Fruit fly (Drosophila melanogaster) whole organism, adult: ENCODE measurements around the gene Mks1.

Source experiments
- CG11617 ChIP-seq: fragments of 200-800 bp; sonication (Bioruptor generic); optimal IDR thresholded peaks from 2 replicates; lab custom pipeline; 2017; ENCODE audit warnings: mild to moderate bottlenecking, missing biosample characterization, missing genetic modification reagents, missing genetic modification characterization
- CG12768 ChIP-seq: fragments of 200-800 bp; sonication (Bioruptor generic); optimal IDR thresholded peaks from 2 replicates; lab custom pipeline; 2017; ENCODE audit warnings: missing biosample characterization, missing genetic modification characterization, mild to moderate bottlenecking, moderate library complexity, missing genetic modification reagents
- CG14711 ChIP-seq: fragments of 200-800 bp; sonication (Bioruptor generic); optimal IDR thresholded peaks from 2 replicates; lab custom pipeline; 2018; ENCODE audit warnings: missing biosample characterization, mild to moderate bottlenecking, missing genetic modification characterization, moderate library complexity
- CG1620 ChIP-seq: fragments of 200-800 bp; sonication (Bioruptor generic); optimal IDR thresholded peaks from 2 replicates; lab custom pipeline; 2016; ENCODE audit warnings: missing biosample characterization, missing genetic modification characterization
- CG33017 ChIP-seq: fragments of 200-800 bp; sonication (Bioruptor generic); optimal IDR thresholded peaks from 2 replicates; lab custom pipeline; 2018; ENCODE audit warnings: missing biosample characterization, mild to moderate bottlenecking, missing genetic modification characterization, moderate library complexity
- CG5204 ChIP-seq: fragments of 200-800 bp; sonication (Bioruptor generic); optimal IDR thresholded peaks from 2 replicates; lab custom pipeline; 2016; ENCODE audit warnings: missing biosample characterization, missing genetic modification characterization
- CG7045 ChIP-seq: fragments of 200-800 bp; sonication (Bioruptor generic); optimal IDR thresholded peaks from 2 replicates; lab custom pipeline; 2017; ENCODE audit warnings: missing biosample characterization, mild to moderate bottlenecking, missing genetic modification characterization
- CG7101 ChIP-seq: fragments of 200-800 bp; sonication (Bioruptor generic); optimal IDR thresholded peaks from 2 replicates; lab custom pipeline; 2018; ENCODE audit warnings: missing biosample characterization, mild to moderate bottlenecking, missing genetic modification characterization, moderate library complexity
- Clk ChIP-seq: fragments of 200-800 bp; sonication (Bioruptor generic); optimal IDR thresholded peaks from 2 replicates; lab custom pipeline; 2017; ENCODE audit warnings: missing biosample characterization, missing genetic modification characterization
- Crg-1 ChIP-seq: fragments of 200-800 bp; sonication (Bioruptor generic); optimal IDR thresholded peaks from 2 replicates; lab custom pipeline; 2016; ENCODE audit warnings: missing biosample characterization, missing genetic modification characterization
- Hr96 ChIP-seq: fragments of 200-800 bp; sonication (Bioruptor generic); optimal IDR thresholded peaks from 2 replicates; lab custom pipeline; 2016; ENCODE audit warnings: missing biosample characterization, missing genetic modification characterization
- Mnt ChIP-seq: fragments of 200-800 bp; sonication (Bioruptor generic); optimal IDR thresholded peaks from 2 replicates; lab custom pipeline; 2016; ENCODE audit warnings: missing biosample characterization, mild to moderate bottlenecking, missing genetic modification characterization
- bab1 ChIP-seq: fragments of 200-800 bp; sonication (Bioruptor generic); optimal IDR thresholded peaks from 3 replicates; lab custom pipeline; 2019; ENCODE audit warnings: missing biosample characterization, mild to moderate bottlenecking, missing genetic modification characterization, moderate library complexity
- cic ChIP-seq: fragments of 200-800 bp; sonication (Bioruptor generic); optimal IDR thresholded peaks from 2 replicates; lab custom pipeline; 2017; ENCODE audit warnings: missing biosample characterization, mild to moderate bottlenecking, missing genetic modification characterization, moderate library complexity
- cnc ChIP-seq, 2 experiments: fragments of >200 bp; optimal IDR thresholded peaks; 2 replicates each; lab custom pipeline; 2017
- kay ChIP-seq: fragments of 200-800 bp; sonication (Bioruptor generic); peaks from one replicate; lab custom pipeline; 2016; ENCODE audit warnings: missing biosample characterization, missing genetic modification characterization, borderline replicate concordance
- ovo ChIP-seq: fragments of 200-800 bp; sonication (Bioruptor generic); optimal IDR thresholded peaks from 2 replicates; lab custom pipeline; 2016; ENCODE audit warnings: missing biosample characterization, missing genetic modification characterization
- pad ChIP-seq: fragments of 200-800 bp; sonication (Bioruptor generic); optimal IDR thresholded peaks from 3 replicates; lab custom pipeline; 2017; ENCODE audit warnings: missing biosample characterization, missing genetic modification characterization, mild to moderate bottlenecking, moderate library complexity, missing genetic modification reagents
- tj ChIP-seq: fragments of 200-800 bp; sonication (Bioruptor generic); optimal IDR thresholded peaks from 3 replicates; lab custom pipeline; 2017; ENCODE audit warnings: missing biosample characterization, mild to moderate bottlenecking, missing genetic modification characterization, moderate library complexity
- toe ChIP-seq: fragments of 200-800 bp; sonication (Bioruptor generic); optimal IDR thresholded peaks from 2 replicates; lab custom pipeline; 2016; ENCODE audit warnings: missing biosample characterization, missing genetic modification characterization

Gene Mks1

dm6 chrX:12498101-12498500, 1.7 kb upstream of the Mks1 start:
- no peak for TF ChIP-seq pad (GFP tag; lab: Kevin White, UChicago)
- no peak for TF ChIP-seq CG11617 (GFP tag; lab: Kevin White, UChicago)
- TF ChIP-seq Crg-1 (GFP tag; lab: Kevin White, UChicago), result no peak
- TF ChIP-seq CG12768 (GFP tag; lab: Kevin White, UChicago), result no peak
- no peak for TF ChIP-seq CG14711 (tag; lab: Kevin White, UChicago)
- TF ChIP-seq cic (GFP tag; lab: Kevin White, UChicago), result no peak
- no peak for TF ChIP-seq CG7045 (GFP tag; lab: Kevin White, UChicago)
- no peak for TF ChIP-seq Clk (GFP tag; lab: Kevin White, UChicago)
- no peak for TF ChIP-seq Hr96 (GFP tag; lab: Kevin White, UChicago)
- no peak for TF ChIP-seq bab1 (GFP tag; lab: Kevin White, UChicago)
- TF ChIP-seq CG5204 (GFP tag; lab: Kevin White, UChicago), result no peak
- no peak for TF ChIP-seq ovo
- TF ChIP-seq CG33017 (tag; lab: Kevin White, UChicago), result no peak
- no peak for TF ChIP-seq kay (GFP tag; lab: Kevin White, UChicago)
- TF ChIP-seq toe, result no peak
- no peak for TF ChIP-seq CG7101 (tag; lab: Kevin White, UChicago)
- TF ChIP-seq CG1620 (GFP tag; lab: Kevin White, UChicago), result no peak

DNA sequence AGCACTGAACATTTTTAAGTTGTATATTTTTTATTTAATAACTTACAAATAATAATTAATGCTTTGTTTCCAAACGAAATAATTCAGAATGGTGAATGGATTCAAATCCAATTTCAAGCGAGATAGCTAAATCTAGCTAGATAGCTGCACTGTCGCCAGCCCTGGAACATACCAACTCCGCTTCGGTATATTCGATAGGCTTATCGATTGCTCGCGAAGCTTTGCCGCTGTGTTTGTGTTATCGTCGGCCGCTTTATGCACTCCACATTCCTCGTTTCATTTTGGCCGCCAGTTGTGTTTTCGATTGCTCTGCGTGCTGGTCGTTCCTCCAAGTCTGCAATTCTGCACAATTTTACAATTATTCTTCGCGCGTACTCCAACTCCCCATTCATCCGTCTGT, 533 bp upstream of the Mks1 start, which contains the start of gene mdu:
Gene mdu, plus strand, starts transcription at position 259 of the 400 bp plus-strand sequence.
- TF ChIP-seq CG12768 (GFP tag; lab: Kevin White, UChicago) (no peak), CG14711 (tag; lab: Kevin White, UChicago) (peak; percentile 50), CG5204 (GFP tag; lab: Kevin White, UChicago) (peak; percentile 28), bab1 (GFP tag; lab: Kevin White, UChicago) (peak; percentile 40), tj (GFP tag; lab: Kevin White, UChicago) (peak; percentile 19)

dm6 chrX:12489991-12490390, 6.4 kb downstream of the Mks1 start, which contains the start of gene Lsp1alpha:
Gene Lsp1alpha (plus strand): TSS chrX:12490291.
- TF ChIP-seq CG7101 (tag; lab: Kevin White, UChicago) (no peak), Hr96 (GFP tag; lab: Kevin White, UChicago) (no peak), CG7045 (GFP tag; lab: Kevin White, UChicago) (no peak), bab1 (GFP tag; lab: Kevin White, UChicago) (no peak)

dm6 chrX:12487485-12487884, 8.9 kb downstream of the Mks1 start:
- TF ChIP-seq CG5204 (GFP tag; lab: Kevin White, UChicago), result no peak

DNA sequence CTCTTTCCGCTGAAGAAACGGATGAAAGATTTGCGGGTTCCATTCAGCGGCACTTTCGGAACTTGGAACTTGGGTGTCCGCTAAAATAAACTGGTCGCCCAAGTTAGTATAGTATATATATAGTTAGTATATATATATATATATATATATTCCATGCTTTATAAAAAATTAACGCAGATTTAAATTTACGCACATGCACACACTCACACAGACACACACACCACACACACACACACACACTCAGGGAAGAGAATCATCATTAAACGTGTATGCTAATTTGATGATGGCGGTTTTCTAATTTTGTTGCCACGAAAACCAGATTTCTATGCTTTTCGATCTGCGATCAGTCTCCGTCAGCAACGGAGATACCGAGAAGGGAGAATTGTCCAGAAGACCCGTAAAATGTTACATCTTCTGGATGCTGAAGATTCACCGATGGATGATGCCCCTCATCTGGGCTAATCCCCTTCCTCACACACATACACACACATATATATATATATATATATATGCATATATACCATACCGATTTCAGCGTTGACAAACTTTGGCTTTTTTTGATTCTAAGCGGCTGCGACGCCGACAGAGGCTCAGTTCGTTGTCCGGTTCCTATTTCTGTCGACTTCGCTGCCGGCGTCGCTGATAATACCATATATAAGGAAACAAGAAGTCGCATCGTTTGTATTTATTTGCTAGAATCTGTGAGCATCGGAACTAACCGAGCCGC, 9.9 kb downstream of the Mks1 start, which contains the start of gene Cpr11A:
Gene Cpr11A, plus strand, starts transcription at position 677 of the 727 bp plus-strand sequence.
- TF ChIP-seq toe, result no peak
- TF ChIP-seq ovo, result no peak
- TF ChIP-seq CG12768 (GFP tag; lab: Kevin White, UChicago), result no peak
- no peak for TF ChIP-seq Clk (GFP tag; lab: Kevin White, UChicago)

DNA sequence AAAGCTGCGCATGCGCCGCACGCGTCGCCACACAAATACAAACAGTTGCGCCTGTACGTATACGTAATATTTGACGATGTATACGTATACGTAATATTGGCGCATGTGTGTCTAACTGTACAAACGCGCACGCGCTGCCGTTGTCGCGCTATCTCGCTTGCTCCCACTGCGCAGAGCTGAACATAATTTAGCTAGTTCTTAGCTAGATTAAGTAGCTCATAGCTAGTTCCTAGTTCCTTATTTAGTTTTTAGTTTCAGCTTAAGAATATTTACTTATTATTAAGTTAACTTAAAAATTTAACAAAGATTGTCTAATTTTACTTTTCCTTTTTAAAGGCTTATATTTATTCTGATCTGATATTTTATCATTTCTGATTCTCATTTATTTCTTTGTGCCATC, 16.1 kb downstream of the Mks1 start:
- no peak for TF ChIP-seq Clk (GFP tag; lab: Kevin White, UChicago)
- TF ChIP-seq Crg-1 (GFP tag; lab: Kevin White, UChicago), result no peak
- no peak for TF ChIP-seq Mnt
- no peak for TF ChIP-seq cnc (optimal IDR thresholded peaks at IDR 0.05; lab: Kevin White, UChicago)
- no peak for TF ChIP-seq pad (GFP tag; lab: Kevin White, UChicago)
- no peak for TF ChIP-seq CG7045 (GFP tag; lab: Kevin White, UChicago)
- no peak for TF ChIP-seq kay (GFP tag; lab: Kevin White, UChicago)
- no peak for TF ChIP-seq CG5204 (GFP tag; lab: Kevin White, UChicago)
- no peak for TF ChIP-seq bab1 (GFP tag; lab: Kevin White, UChicago)
- no peak for TF ChIP-seq toe
- no peak for TF ChIP-seq ovo
- no peak for TF ChIP-seq Hr96 (GFP tag; lab: Kevin White, UChicago)
- no peak for TF ChIP-seq CG33017 (tag; lab: Kevin White, UChicago)

- TF ChIP-seq ovo (peak; percentile 4), CG14711 (tag; lab: Kevin White, UChicago) (peak; percentile 49), Mnt (peak; percentile 34), CG11617 (GFP tag; lab: Kevin White, UChicago) (peak; percentile 33), CG12768 (GFP tag; lab: Kevin White, UChicago) (no peak), tj (GFP tag; lab: Kevin White, UChicago) (peak; percentile 17), cic (GFP tag; lab: Kevin White, UChicago) (peak; percentile 10), toe (no peak), CG33017 (tag; lab: Kevin White, UChicago) (peak; percentile 16), pad (GFP tag; lab: Kevin White, UChicago) (no peak), CG5204 (GFP tag; lab: Kevin White, UChicago) (no peak), CG7045 (GFP tag; lab: Kevin White, UChicago) (peak; percentile 12), Clk (GFP tag; lab: Kevin White, UChicago) (no peak), bab1 (GFP tag; lab: Kevin White, UChicago) (no peak), Crg-1 (GFP tag; lab: Kevin White, UChicago) (no peak), kay (GFP tag; lab: Kevin White, UChicago) (no peak), cnc (optimal IDR thresholded peaks at IDR 0.05; lab: Kevin White, UChicago) (no peak), CG7101 (tag; lab: Kevin White, UChicago) (peak; percentile 60)
These were observed 22.4 kb downstream of the Mks1 start for dm6 chrX:12473953-12474468.
